Fruit fly (Drosophila melanogaster) whole organism, embryonic: ENCODE data around the gene heix.
A peak's percentile ranks its signal among the peaks of the same experiment; 100 is the strongest.

Experiments
- ATbp ChIP-seq: fragments of 200-800 bp; sonication (Bioruptor generic); optimal IDR thresholded peaks from 2 replicates; lab custom pipeline; 2017; ENCODE audit warnings: missing biosample characterization, mild to moderate bottlenecking, missing genetic modification characterization, missing genetic modification reagents
- Adf1 ChIP-seq: fragments of 200-800 bp; sonication (Bioruptor generic); IDR thresholded peaks from 2 replicates; pipeline ENCODE4 v1.3.6; 2022; ENCODE audit warnings: missing biosample characterization, missing genetic modification characterization
- Atf-2 ChIP-seq: fragments of 200-800 bp; sonication (Bioruptor generic); optimal IDR thresholded peaks from 2 replicates; lab custom pipeline; 2016; ENCODE audit warnings: missing biosample characterization, missing genetic modification characterization
- B-H1 ChIP-seq: fragments of 200-800 bp; sonication (Bioruptor generic); IDR thresholded peaks from 3 replicates; pipeline ENCODE4 v1.3.6; 2022; ENCODE audit warnings: missing biosample characterization, missing genetic modification characterization
- CG10543 ChIP-seq: fragments of 200-800 bp; sonication (Bioruptor generic); optimal IDR thresholded peaks from 3 replicates; lab custom pipeline; 2017; ENCODE audit warnings: missing biosample characterization, mild to moderate bottlenecking, missing genetic modification characterization, moderate library complexity
- CG10565 ChIP-seq: fragments of 200-800 bp; sonication (Bioruptor generic); optimal IDR thresholded peaks from 3 replicates; lab custom pipeline; 2016; ENCODE audit warnings: missing biosample characterization, mild to moderate bottlenecking, missing genetic modification characterization
- CG10959 ChIP-seq: fragments of 200-800 bp; sonication (Bioruptor generic); IDR thresholded peaks from 2 replicates; pipeline ENCODE4 v1.3.6; 2022; ENCODE audit warnings: missing biosample characterization, missing genetic modification characterization
- CG11504 ChIP-seq: fragments of 200-800 bp; sonication (Bioruptor generic); optimal IDR thresholded peaks from 3 replicates; lab custom pipeline; 2019; ENCODE audit warnings: missing biosample characterization, mild to moderate bottlenecking, missing genetic modification characterization, moderate library complexity
- CG12155 ChIP-seq: fragments of 200-800 bp; sonication (Bioruptor generic); optimal IDR thresholded peaks from 3 replicates; lab custom pipeline; 2016; ENCODE audit warnings: missing biosample characterization, missing genetic modification characterization
- CG14710 ChIP-seq: fragments of 200-800 bp; sonication (Bioruptor generic); optimal IDR thresholded peaks from 3 replicates; lab custom pipeline; 2019; ENCODE audit warnings: missing biosample characterization, mild to moderate bottlenecking, missing genetic modification characterization, moderate library complexity
- CG14860 ChIP-seq: fragments of 200-800 bp; sonication (Bioruptor generic); IDR thresholded peaks from 3 replicates; pipeline ENCODE4 v1.3.6; 2022; ENCODE audit warnings: missing biosample characterization, missing genetic modification characterization; ENCODE audit not compliant: partially characterized antibody
- CG17328 ChIP-seq: fragments of 200-800 bp; sonication (Bioruptor generic); IDR thresholded peaks from 2 replicates; pipeline ENCODE4 v1.3.6; 2022; ENCODE audit warnings: missing biosample characterization, missing genetic modification characterization
- CG17385 ChIP-seq: fragments of 200-800 bp; sonication (Bioruptor generic); optimal IDR thresholded peaks from 3 replicates; lab custom pipeline; 2018; ENCODE audit warnings: missing biosample characterization, mild to moderate bottlenecking, missing genetic modification characterization
- CG18011 ChIP-seq: fragments of 200-800 bp; sonication (Bioruptor generic); optimal IDR thresholded peaks from 2 replicates; lab custom pipeline; 2017; ENCODE audit warnings: missing biosample characterization, missing genetic modification characterization, mild to moderate bottlenecking, moderate library complexity, missing genotype
- CG18599 ChIP-seq: fragments of 200-800 bp; sonication (Bioruptor generic); optimal IDR thresholded peaks from 3 replicates; lab custom pipeline; 2017; ENCODE audit warnings: missing biosample characterization, missing genetic modification characterization, mild to moderate bottlenecking, moderate library complexity, missing genetic modification reagents
- CG18764 ChIP-seq: fragments of 200-800 bp; sonication (Bioruptor generic); optimal IDR thresholded peaks from 3 replicates; lab custom pipeline; 2016; ENCODE audit warnings: missing biosample characterization, missing genetic modification characterization
- CG2202 ChIP-seq: fragments of 200-800 bp; sonication (Bioruptor generic); optimal IDR thresholded peaks from 2 replicates; lab custom pipeline; 2018; ENCODE audit warnings: missing biosample characterization, mild to moderate bottlenecking, missing genetic modification characterization
- CG31224 ChIP-seq: fragments of 200-800 bp; sonication (Bioruptor generic); IDR thresholded peaks from 2 replicates; pipeline ENCODE4 v1.3.6; 2022; ENCODE audit warnings: missing biosample characterization, missing genetic modification characterization
- CG31388 ChIP-seq: fragments of 200-800 bp; sonication (Bioruptor generic); optimal IDR thresholded peaks from 2 replicates; lab custom pipeline; 2016; ENCODE audit warnings: missing biosample characterization, missing genetic modification characterization
- CG33213 ChIP-seq: fragments of 200-800 bp; sonication (Bioruptor generic); optimal IDR thresholded peaks from 3 replicates; lab custom pipeline; 2016; ENCODE audit warnings: missing biosample characterization, missing genetic modification characterization
- CG4617 ChIP-seq: fragments of 200-800 bp; sonication (Bioruptor generic); optimal IDR thresholded peaks from 3 replicates; lab custom pipeline; 2016; ENCODE audit warnings: missing biosample characterization, missing genetic modification characterization, borderline replicate concordance
- CG7556 ChIP-seq: fragments of 200-800 bp; sonication (Bioruptor generic); optimal IDR thresholded peaks from 2 replicates; lab custom pipeline; 2017; ENCODE audit warnings: missing biosample characterization, mild to moderate bottlenecking, missing genetic modification characterization
- CG9727 ChIP-seq: fragments of 200-800 bp; sonication (Bioruptor generic); optimal IDR thresholded peaks from 3 replicates; lab custom pipeline; 2017; ENCODE audit warnings: missing biosample characterization, mild to moderate bottlenecking, missing genetic modification characterization
- Dip3 ChIP-seq: fragments of 200-800 bp; sonication (Bioruptor generic); optimal IDR thresholded peaks from 3 replicates; lab custom pipeline; 2016; ENCODE audit warnings: missing biosample characterization, missing genetic modification characterization
- GATAe ChIP-seq: fragments of 200-800 bp; sonication (Bioruptor generic); conservative IDR thresholded peaks from 2 replicates; pipeline ENCODE4 v1.3.6; 2022; ENCODE audit warnings: missing biosample characterization, missing genetic modification characterization
- Gsc ChIP-seq: fragments of 200-800 bp; sonication (Bioruptor generic); IDR thresholded peaks from 2 replicates; pipeline ENCODE4 v1.3.6; 2022; ENCODE audit warnings: missing biosample characterization, missing genetic modification characterization
- HLH4C ChIP-seq: fragments of 200-800 bp; sonication (Bioruptor generic); IDR thresholded peaks from 3 replicates; pipeline ENCODE4 v1.3.6; 2022; ENCODE audit warnings: missing biosample characterization, missing genetic modification characterization; ENCODE audit not compliant: partially characterized antibody
- Med ChIP-seq: fragments of 200-800 bp; sonication (Bioruptor generic); peaks from one replicate; lab custom pipeline; 2016; ENCODE audit warnings: missing biosample characterization, missing genetic modification characterization, mild to moderate bottlenecking, inconsistent platforms, moderate library complexity
- NK7.1 ChIP-seq: fragments of 200-800 bp; sonication (Bioruptor generic); optimal IDR thresholded peaks from 3 replicates; lab custom pipeline; 2016; ENCODE audit warnings: missing biosample characterization, missing genetic modification characterization
- Nf-YA ChIP-seq: fragments of 200-800 bp; sonication (Bioruptor generic); IDR thresholded peaks from 2 replicates; pipeline ENCODE4 v1.3.6; 2022; ENCODE audit warnings: missing biosample characterization, missing genetic modification characterization
- Nf-YC ChIP-seq: fragments of 200-800 bp; optimal IDR thresholded peaks from 3 replicates; lab custom pipeline; 2019; ENCODE audit warnings: missing biosample characterization, mild to moderate bottlenecking, missing genetic modification characterization, moderate library complexity
- Opbp ChIP-seq: fragments of 200-800 bp; sonication (Bioruptor generic); IDR thresholded peaks from 3 replicates; pipeline ENCODE4 v1.3.6; 2022; ENCODE audit warnings: missing biosample characterization, missing genetic modification characterization; ENCODE audit not compliant: partially characterized antibody
- PHDP ChIP-seq: fragments of 200-800 bp; sonication (Bioruptor generic); optimal IDR thresholded peaks from 3 replicates; lab custom pipeline; 2018; ENCODE audit warnings: missing biosample characterization, mild to moderate bottlenecking, missing genetic modification characterization, moderate library complexity
- Pdp1 ChIP-seq, 2 experiments: fragments of 200-800 bp; sonication (Bioruptor generic); optimal IDR thresholded peaks; 3 replicates each; lab custom pipeline; 2016; ENCODE audit warnings: missing biosample characterization in 2 of 2, missing genetic modification characterization in 2 of 2, mild to moderate bottlenecking in 1 of 2, moderate library complexity in 1 of 2
- Poxn ChIP-seq: fragments of 200-800 bp; sonication (Bioruptor generic); IDR thresholded peaks from 2 replicates; pipeline ENCODE4 v1.3.6; 2022; ENCODE audit warnings: missing biosample characterization, missing genetic modification characterization
- Rfx ChIP-seq: fragments of 200-800 bp; sonication (Bioruptor generic); IDR thresholded peaks from 2 replicates; pipeline ENCODE4 v1.3.6; 2022; ENCODE audit warnings: missing biosample characterization, missing genetic modification characterization
- Sin3A ChIP-seq: fragments of >200 bp; optimal IDR thresholded peaks from 2 replicates; lab custom pipeline; 2018
- YL-1 ChIP-seq: fragments of 200-800 bp; sonication (Bioruptor generic); optimal IDR thresholded peaks from 3 replicates; lab custom pipeline; 2017; ENCODE audit warnings: missing biosample characterization, mild to moderate bottlenecking, missing genetic modification characterization
- ab ChIP-seq: fragments of 200-800 bp; sonication (Bioruptor generic); optimal IDR thresholded peaks from 2 replicates; lab custom pipeline; 2016; ENCODE audit warnings: missing biosample characterization, missing genetic modification characterization
- ac ChIP-seq: fragments of 200-800 bp; sonication (Bioruptor generic); optimal IDR thresholded peaks from 3 replicates; lab custom pipeline; 2017; ENCODE audit warnings: missing biosample characterization, mild to moderate bottlenecking, missing genetic modification characterization
- bab2 ChIP-seq: fragments of 200-800 bp; sonication (Bioruptor generic); optimal IDR thresholded peaks from 2 replicates; lab custom pipeline; 2016; ENCODE audit warnings: missing biosample characterization, missing genetic modification characterization
- cato ChIP-seq: fragments of 200-800 bp; sonication (Bioruptor generic); optimal IDR thresholded peaks from 2 replicates; lab custom pipeline; 2016; ENCODE audit warnings: missing biosample characterization, missing genetic modification characterization, borderline replicate concordance
- dimm ChIP-seq: fragments of 200-800 bp; sonication (Bioruptor generic); IDR thresholded peaks from 2 replicates; pipeline ENCODE4 v1.3.6; 2022; ENCODE audit warnings: missing biosample characterization, missing genetic modification characterization
- ems ChIP-seq: fragments of 200-800 bp; sonication (Bioruptor generic); optimal IDR thresholded peaks from 3 replicates; lab custom pipeline; 2016; ENCODE audit warnings: missing biosample characterization, missing genetic modification characterization
- en ChIP-seq: fragments of 200-800 bp; sonication (Bioruptor generic); optimal IDR thresholded peaks from 2 replicates; lab custom pipeline; 2016; ENCODE audit warnings: missing biosample characterization, missing genetic modification characterization
- gt ChIP-seq: fragments of 200-800 bp; sonication (Bioruptor generic); IDR thresholded peaks from 2 replicates; pipeline ENCODE4 v1.3.6; 2022; ENCODE audit warnings: missing biosample characterization, missing genetic modification characterization
- org-1 ChIP-seq: fragments of 200-800 bp; sonication (Bioruptor generic); optimal IDR thresholded peaks from 2 replicates; lab custom pipeline; 2017; ENCODE audit warnings: missing biosample characterization, missing genetic modification characterization
- pho ChIP-seq: fragments of 200-800 bp; sonication (Bioruptor generic); optimal IDR thresholded peaks from 2 replicates; lab custom pipeline; 2016; ENCODE audit warnings: missing biosample characterization, missing genetic modification characterization
- sens ChIP-seq: fragments of 200-800 bp; sonication (Bioruptor generic); peaks from one replicate; lab custom pipeline; 2016; ENCODE audit warnings: missing biosample characterization, missing genetic modification characterization
- sens-2 ChIP-seq: fragments of 200-800 bp; sonication (Bioruptor generic); IDR thresholded peaks from 2 replicates; pipeline ENCODE4 v1.3.6; 2022; ENCODE audit warnings: missing biosample characterization, missing genetic modification characterization
- vfl ChIP-seq: fragments of 200-800 bp; sonication (Bioruptor generic); optimal IDR thresholded peaks from 2 replicates; lab custom pipeline; 2016; ENCODE audit warnings: missing biosample characterization, missing genetic modification characterization
- zfh2 ChIP-seq: fragments of 200-800 bp; sonication (Bioruptor generic); optimal IDR thresholded peaks from 2 replicates; lab custom pipeline; 2016; ENCODE audit warnings: missing biosample characterization, missing genetic modification characterization

The heix gene

dm6 chr2L:16329102-16329520, 29.5 kb upstream of the heix start, which contains the start of gene mRpL4 (continued):
- TF ChIP-seq CG2202 (no peak), Opbp (GFP tag; lab: Robert Waterston, UW) (peak; percentile 99), CG4617 (GFP tag; lab: Kevin White, UChicago) (peak; percentile 89), Nf-YC (tag; lab: Kevin White, UChicago) (no peak), CG18011 (peak; percentile 36), Pdp1 (GFP tag; optimal IDR thresholded peaks at IDR 0.05; lab: Kevin White, UChicago) (peak in 1 of 2 experiments; percentile 83), GATAe (GFP tag; lab: Robert Waterston, UW) (no peak), Nf-YA (GFP tag; lab: Robert Waterston, UW) (no peak), CG18599 (no peak), ac (GFP tag; lab: Kevin White, UChicago) (no peak), Rfx (GFP tag; lab: Robert Waterston, UW) (peak; percentile 81; the same call in 1 of the 2 replicates), sens (peak; percentile 96), org-1 (GFP tag; lab: Kevin White, UChicago) (no peak), vfl (GFP tag; lab: Kevin White, UChicago) (peak; percentile 88), CG31224 (GFP tag; lab: Robert Waterston, UW) (peak; percentile 66), CG14860 (GFP tag; lab: Robert Waterston, UW) (peak; percentile 99), HLH4C (GFP tag; lab: Robert Waterston, UW) (peak; percentile 97), Adf1 (GFP tag; lab: Robert Waterston, UW) (no peak), CG10543 (GFP tag; lab: Kevin White, UChicago) (peak; percentile 25), CG33213 (GFP tag; lab: Kevin White, UChicago) (peak; percentile 26), CG31388 (GFP tag; lab: Kevin White, UChicago) (no peak), cato (GFP tag; lab: Kevin White, UChicago) (peak; percentile 50), en (peak; percentile 15), Gsc (GFP tag; lab: Robert Waterston, UW) (no peak), ems (GFP tag; lab: Kevin White, UChicago) (peak; percentile 68), Med (GFP tag; lab: Kevin White, UChicago) (no peak), YL-1 (GFP tag; lab: Kevin White, UChicago) (peak; percentile 28), bab2 (GFP tag; lab: Kevin White, UChicago) (peak; percentile 70), dimm (no peak), Poxn (no peak), ATbp (no peak), gt (GFP tag; lab: Robert Waterston, UW) (no peak), sens-2 (GFP tag; lab: Robert Waterston, UW) (no peak), CG12155 (GFP tag; lab: Kevin White, UChicago) (peak; percentile 71), PHDP (tag; lab: Kevin White, UChicago) (no peak), CG17328 (GFP tag; lab: Robert Waterston, UW) (peak; percentile 50; the same call in 1 of the 2 replicates), pho (GFP tag; lab: Kevin White, UChicago) (peak; percentile 75), zfh2 (GFP tag; lab: Kevin White, UChicago) (peak; percentile 85), Atf-2 (GFP tag; lab: Kevin White, UChicago) (peak; percentile 40), CG10565 (GFP tag; lab: Kevin White, UChicago) (no peak), CG11504 (tag; lab: Kevin White, UChicago) (no peak), B-H1 (peak; percentile 35; the same call in 1 of the 3 replicates), CG9727 (peak; percentile 51), Dip3 (peak; percentile 89), CG17385 (GFP tag; lab: Kevin White, UChicago) (peak; percentile 40), CG14710 (tag; lab: Kevin White, UChicago) (peak; percentile 81), CG18764 (GFP tag; lab: Kevin White, UChicago) (peak; percentile 46), Sin3A (lab: Kevin White, UChicago) (peak; percentile 46), ab (GFP tag; lab: Kevin White, UChicago) (peak; percentile 47), CG7556 (no peak), NK7.1 (GFP tag; lab: Kevin White, UChicago) (no peak), CG10959 (GFP tag; lab: Robert Waterston, UW) (no peak)
